Worm (Caenorhabditis elegans): ENCODE results near the gene F54D12.2.

Gene F54D12.2

DNA sequence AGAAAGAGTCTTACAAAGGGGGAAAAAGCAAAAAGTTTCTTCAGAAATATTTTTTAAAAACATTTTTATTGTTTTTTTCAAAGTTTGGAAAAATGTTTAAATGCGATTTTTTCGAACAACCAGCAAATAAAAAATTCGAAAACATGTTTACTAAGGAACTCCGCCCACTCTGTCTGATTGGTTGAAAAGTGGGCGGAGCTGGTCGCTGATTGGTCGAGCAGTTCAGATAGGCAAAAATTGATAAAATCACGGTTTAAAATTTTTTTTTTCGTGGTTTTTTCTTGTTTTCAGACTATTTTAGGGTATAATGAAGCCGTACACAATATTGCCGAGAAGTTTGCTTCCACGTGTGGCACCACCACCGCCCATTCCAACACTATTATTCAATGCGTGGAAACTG is 26.4 kb upstream of the F54D12.2 start:
- TF ChIP-seq cog-1 (tag; optimal IDR thresholded peaks at IDR 0.05) (no peak), tab-1 (GFP tag; IDR thresholded peaks at IDR 0.05) (no peak), ztf-29 (GFP tag; IDR thresholded peaks at IDR 0.05) (no peak), ztf-23 (GFP tag; IDR thresholded peaks at IDR 0.05) (no peak), med-1 (GFP tag; optimal IDR thresholded peaks at IDR 0.05; ENCODE audit: insufficient read depth) (no peak), klf-2 (GFP tag; conservative IDR thresholded peaks at IDR 0.05) (no peak), ref-1 (GFP tag; conservative IDR thresholded peaks at IDR 0.05) (no peak), T22C8.4 (GFP tag; IDR thresholded peaks at IDR 0.05) (no peak), flt-1 (GFP tag; IDR thresholded peaks at IDR 0.05) (no peak)

DNA sequence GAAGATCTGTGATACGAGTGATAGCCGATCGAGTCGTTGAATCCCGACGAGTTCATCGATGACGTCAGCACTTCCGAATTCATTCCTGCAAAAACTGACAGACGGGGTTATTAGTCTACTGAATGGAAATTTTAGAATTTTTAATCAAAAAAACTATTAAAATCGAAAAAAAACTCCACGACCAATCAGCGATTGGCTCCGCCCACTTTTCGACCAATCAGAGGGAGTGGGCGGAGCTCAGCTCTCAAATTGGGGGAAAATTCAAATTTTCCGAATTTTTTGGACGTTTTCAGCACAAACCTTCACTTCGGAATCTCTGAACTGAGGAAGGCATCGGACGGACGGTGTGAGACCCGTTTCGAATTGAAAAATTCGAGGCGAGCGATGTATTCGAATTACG is 25.5 kb upstream of the F54D12.2 start:
- no peak for TF ChIP-seq ztf-23 (GFP tag; IDR thresholded peaks at IDR 0.05)

DNA sequence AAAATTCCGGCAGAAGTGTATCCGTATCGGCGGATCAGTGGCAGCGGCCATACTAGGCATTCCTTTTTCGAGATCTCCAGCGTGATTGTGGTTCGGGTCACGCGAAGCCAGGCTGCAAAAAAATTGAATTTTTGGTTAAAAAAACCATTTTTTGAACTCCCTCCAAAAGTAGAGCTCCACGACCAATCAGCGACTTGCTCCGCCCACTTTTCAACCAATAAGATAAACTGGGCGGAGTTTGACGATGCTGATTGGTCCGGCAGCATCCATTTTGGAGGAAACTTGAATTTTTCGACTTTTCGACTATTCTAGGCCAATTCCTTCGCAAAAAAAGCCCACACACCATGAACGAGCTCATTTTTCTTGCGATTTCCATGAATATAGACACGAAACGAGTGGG is 24.0 kb upstream of the F54D12.2 start:
- TF ChIP-seq flt-1 (GFP tag; IDR thresholded peaks at IDR 0.05) (no peak), klf-2 (GFP tag; conservative IDR thresholded peaks at IDR 0.05) (no peak), ztf-23 (GFP tag; IDR thresholded peaks at IDR 0.05) (no peak), cog-1 (tag; optimal IDR thresholded peaks at IDR 0.05) (no peak), med-1 (GFP tag; optimal IDR thresholded peaks at IDR 0.05; ENCODE audit: insufficient read depth) (no peak), ztf-29 (GFP tag; IDR thresholded peaks at IDR 0.05) (no peak), ref-1 (GFP tag; conservative IDR thresholded peaks at IDR 0.05) (no peak), tab-1 (GFP tag; IDR thresholded peaks at IDR 0.05) (no peak), T22C8.4 (GFP tag; IDR thresholded peaks at IDR 0.05) (no peak)

DNA sequence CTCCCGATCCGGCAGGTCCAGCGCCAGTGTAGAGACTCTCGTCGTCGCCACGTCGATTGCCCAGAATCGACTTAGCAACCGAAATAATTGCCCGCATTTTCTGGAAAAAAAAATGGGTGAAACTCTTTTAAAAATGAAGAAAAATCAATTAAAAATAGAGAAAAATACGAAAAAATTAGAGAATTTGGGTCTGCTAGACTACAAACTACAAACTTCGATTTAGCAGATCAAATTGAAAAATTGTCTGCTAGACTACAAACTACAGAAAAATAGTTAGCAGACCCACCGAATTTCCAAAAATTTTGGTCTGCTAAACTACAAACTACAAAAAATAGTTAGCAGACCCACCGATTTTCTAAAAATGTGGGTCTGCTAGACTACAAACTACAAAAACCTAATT is 23.6 kb upstream of the F54D12.2 start, which contains the start of gene rog-1:
Gene rog-1, minus strand, starts transcription at position 101 of the 400 bp plus-strand sequence.
- TF ChIP-seq ztf-29 (GFP tag; IDR thresholded peaks at IDR 0.05) = no peak
- no peak for TF ChIP-seq flt-1 (GFP tag; IDR thresholded peaks at IDR 0.05)
- no peak for TF ChIP-seq ztf-23 (GFP tag; IDR thresholded peaks at IDR 0.05)
- no peak for TF ChIP-seq klf-2 (GFP tag; conservative IDR thresholded peaks at IDR 0.05)
- no peak for TF ChIP-seq ref-1 (GFP tag; conservative IDR thresholded peaks at IDR 0.05)
- no peak for TF ChIP-seq cog-1 (tag; optimal IDR thresholded peaks at IDR 0.05)
- no peak for TF ChIP-seq tab-1 (GFP tag; IDR thresholded peaks at IDR 0.05)
- TF ChIP-seq T22C8.4 (GFP tag; IDR thresholded peaks at IDR 0.05) = no peak
- TF ChIP-seq med-1 (GFP tag; optimal IDR thresholded peaks at IDR 0.05; ENCODE audit: insufficient read depth) = no peak

DNA sequence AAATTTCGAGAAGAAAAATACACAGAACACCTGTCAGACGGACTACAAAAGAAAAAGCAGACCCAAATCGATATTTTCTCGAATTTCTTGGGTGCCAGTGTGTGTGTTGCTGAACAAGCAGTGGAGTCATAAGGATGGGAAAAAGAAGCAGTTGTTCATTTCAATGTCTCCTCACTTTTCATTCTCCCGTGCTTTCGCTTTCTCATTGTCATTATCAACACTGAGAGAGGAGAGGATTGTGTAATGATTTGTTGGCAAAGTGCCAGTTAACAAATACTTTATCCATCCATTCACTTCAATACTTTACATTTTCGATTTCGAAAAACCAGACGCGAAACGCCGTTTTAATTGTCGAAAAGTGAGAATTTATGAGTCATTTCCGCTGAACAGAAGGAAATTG is 22.9 kb upstream of the F54D12.2 start:
- no peak for TF ChIP-seq ref-1 (GFP tag; conservative IDR thresholded peaks at IDR 0.05)
- no peak for TF ChIP-seq ztf-29 (GFP tag; IDR thresholded peaks at IDR 0.05)

DNA sequence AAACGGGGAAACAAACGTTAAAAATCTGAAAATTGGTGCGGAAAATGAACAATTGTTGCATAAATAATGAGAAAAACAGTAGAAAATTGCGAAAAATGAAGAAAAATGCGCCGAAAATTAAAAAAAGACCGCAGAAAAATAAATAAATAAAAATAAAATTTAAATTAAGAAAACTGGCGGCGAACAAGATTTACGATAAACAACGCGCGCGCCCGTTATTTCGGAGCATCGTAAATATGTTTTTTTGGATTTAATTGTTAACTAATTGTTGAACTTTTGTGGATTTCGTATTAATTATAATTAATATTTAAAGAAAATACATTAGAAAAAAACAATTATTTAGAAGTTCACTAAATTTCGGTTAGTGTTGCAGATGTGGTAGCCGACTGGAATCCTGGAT is 21.7 kb upstream of the F54D12.2 start:
- TF ChIP-seq med-1 (GFP tag; optimal IDR thresholded peaks at IDR 0.05; ENCODE audit: insufficient read depth) (no peak), ref-1 (GFP tag; conservative IDR thresholded peaks at IDR 0.05) (no peak), cog-1 (tag; optimal IDR thresholded peaks at IDR 0.05) (no peak), klf-2 (GFP tag; conservative IDR thresholded peaks at IDR 0.05) (no peak), ztf-23 (GFP tag; IDR thresholded peaks at IDR 0.05) (no peak), T22C8.4 (GFP tag; IDR thresholded peaks at IDR 0.05) (no peak), flt-1 (GFP tag; IDR thresholded peaks at IDR 0.05) (no peak), tab-1 (GFP tag; IDR thresholded peaks at IDR 0.05) (no peak), ztf-29 (GFP tag; IDR thresholded peaks at IDR 0.05) (no peak)

DNA sequence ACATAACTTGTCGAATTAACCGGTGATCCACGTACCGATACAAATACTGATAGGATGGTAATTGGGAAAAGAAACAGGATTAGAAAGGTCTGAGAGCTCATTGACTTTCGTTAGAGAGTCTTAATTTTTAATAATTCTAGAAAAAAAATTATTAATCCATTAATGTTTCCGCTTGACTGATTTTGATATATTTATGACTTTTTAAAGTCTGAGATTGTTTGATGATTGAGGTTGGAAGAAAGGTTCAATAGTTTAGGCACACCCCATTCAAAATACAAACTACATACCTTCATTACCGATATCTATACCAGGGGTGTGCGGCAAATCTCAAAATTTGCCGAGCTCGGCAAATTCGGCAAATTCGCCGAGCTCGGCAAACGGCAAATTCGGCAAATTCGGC is 20.2 kb upstream of the F54D12.2 start, which contains the start of gene F54D12.10:
Gene F54D12.10, minus strand, starts transcription at position 101 of the 400 bp plus-strand sequence.
- no peak for TF ChIP-seq T22C8.4 (GFP tag; IDR thresholded peaks at IDR 0.05)
- TF ChIP-seq tab-1 (GFP tag; IDR thresholded peaks at IDR 0.05) = no peak
- TF ChIP-seq cog-1 (tag; optimal IDR thresholded peaks at IDR 0.05) = no peak
- no peak for TF ChIP-seq klf-2 (GFP tag; conservative IDR thresholded peaks at IDR 0.05)
- no peak for TF ChIP-seq med-1 (GFP tag; optimal IDR thresholded peaks at IDR 0.05; ENCODE audit: insufficient read depth)
- no peak for TF ChIP-seq flt-1 (GFP tag; IDR thresholded peaks at IDR 0.05)
- TF ChIP-seq ztf-23 (GFP tag; IDR thresholded peaks at IDR 0.05) = no peak
- TF ChIP-seq ref-1 (GFP tag; conservative IDR thresholded peaks at IDR 0.05) = no peak
- TF ChIP-seq ztf-29 (GFP tag; IDR thresholded peaks at IDR 0.05) = no peak

DNA sequence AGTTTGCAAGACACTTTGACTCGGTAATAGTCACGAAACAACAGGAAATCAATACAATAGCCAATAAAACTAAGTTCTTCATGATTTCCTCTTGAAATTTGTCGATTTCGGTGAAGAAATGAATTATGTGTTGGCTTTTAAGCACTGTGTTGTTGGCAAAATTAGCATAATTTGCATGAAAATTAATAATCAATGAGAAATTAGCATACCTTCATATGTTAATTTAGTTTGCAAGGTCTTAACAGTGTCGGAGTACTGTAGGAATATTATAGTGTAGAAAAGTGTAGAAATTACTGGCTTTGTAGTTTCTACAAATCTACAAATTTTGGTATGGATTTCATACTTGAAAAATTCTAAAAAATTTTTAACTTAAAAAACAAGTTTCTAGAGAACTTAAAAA is 16.9 kb upstream of the F54D12.2 start, which contains the start of gene F54D12.9:
Gene F54D12.9, minus strand, starts transcription at position 101 of the 400 bp plus-strand sequence.
- TF ChIP-seq cog-1 (tag; optimal IDR thresholded peaks at IDR 0.05) = no peak
- TF ChIP-seq klf-2 (GFP tag; conservative IDR thresholded peaks at IDR 0.05) = no peak
- TF ChIP-seq flt-1 (GFP tag; IDR thresholded peaks at IDR 0.05) = no peak
- TF ChIP-seq ref-1 (GFP tag; conservative IDR thresholded peaks at IDR 0.05) = no peak
- TF ChIP-seq T22C8.4 (GFP tag; IDR thresholded peaks at IDR 0.05) = no peak
- TF ChIP-seq ztf-29 (GFP tag; IDR thresholded peaks at IDR 0.05) = no peak
- no peak for TF ChIP-seq tab-1 (GFP tag; IDR thresholded peaks at IDR 0.05)
- no peak for TF ChIP-seq ztf-23 (GFP tag; IDR thresholded peaks at IDR 0.05)
- no peak for TF ChIP-seq med-1 (GFP tag; optimal IDR thresholded peaks at IDR 0.05; ENCODE audit: insufficient read depth)

DNA sequence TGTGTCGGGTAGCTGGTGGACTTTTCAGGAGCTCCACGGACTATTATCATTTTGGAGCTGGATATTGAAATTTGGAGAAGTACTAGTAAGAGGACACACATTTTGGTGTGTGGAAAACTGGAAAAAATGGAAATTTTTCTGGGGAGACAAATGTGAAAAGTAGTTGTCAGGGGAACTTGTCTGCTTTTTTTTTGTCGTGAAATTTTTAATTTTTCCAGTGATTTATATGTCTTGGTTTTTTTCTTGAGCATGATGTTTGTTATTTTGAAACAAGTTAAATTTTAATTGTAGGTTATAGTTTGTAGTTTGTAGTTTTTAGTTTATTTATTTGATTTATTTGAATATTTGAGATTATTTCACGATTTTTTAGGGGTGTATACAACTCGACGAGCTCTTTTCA is 13.2 kb upstream of the F54D12.2 start, which contains the start of gene F54D12.7:
Gene F54D12.7, minus strand, starts transcription at position 101 of the 400 bp plus-strand sequence.
- TF ChIP-seq T22C8.4 (GFP tag; IDR thresholded peaks at IDR 0.05) (no peak), tab-1 (GFP tag; IDR thresholded peaks at IDR 0.05) (no peak), med-1 (GFP tag; optimal IDR thresholded peaks at IDR 0.05; ENCODE audit: insufficient read depth) (no peak), ztf-23 (GFP tag; IDR thresholded peaks at IDR 0.05) (no peak), flt-1 (GFP tag; IDR thresholded peaks at IDR 0.05) (no peak), ref-1 (GFP tag; conservative IDR thresholded peaks at IDR 0.05) (no peak), klf-2 (GFP tag; conservative IDR thresholded peaks at IDR 0.05) (no peak), cog-1 (tag; optimal IDR thresholded peaks at IDR 0.05) (no peak), ztf-29 (GFP tag; IDR thresholded peaks at IDR 0.05) (no peak)

DNA sequence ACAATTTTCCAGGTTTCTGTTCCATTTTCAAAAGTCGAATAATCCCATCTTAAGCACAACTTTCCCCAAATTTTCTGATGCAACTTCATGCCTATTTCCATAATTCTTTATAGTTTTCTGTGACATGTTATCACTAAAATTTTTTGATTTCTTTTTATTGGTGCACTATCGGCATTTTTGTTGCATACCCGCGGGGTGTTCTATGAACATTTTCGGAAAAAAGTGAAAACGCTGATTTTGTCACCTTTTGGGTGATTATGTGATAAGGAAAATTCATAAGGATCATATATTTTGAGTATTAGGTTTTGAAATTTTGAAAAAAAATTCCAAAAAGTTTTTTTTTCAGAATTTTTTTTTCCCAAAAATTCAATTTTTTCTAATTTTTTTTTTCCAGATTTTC is 12.0 kb upstream of the F54D12.2 start, which contains the start of gene aat-7:
Gene aat-7, plus strand, starts transcription at position 393 of the 400 bp plus-strand sequence.
- TF ChIP-seq klf-2 (GFP tag; conservative IDR thresholded peaks at IDR 0.05) = no peak
- no peak for TF ChIP-seq ztf-23 (GFP tag; IDR thresholded peaks at IDR 0.05)
- no peak for TF ChIP-seq flt-1 (GFP tag; IDR thresholded peaks at IDR 0.05)
- TF ChIP-seq tab-1 (GFP tag; IDR thresholded peaks at IDR 0.05) = no peak
- TF ChIP-seq cog-1 (tag; optimal IDR thresholded peaks at IDR 0.05) = no peak
- TF ChIP-seq ref-1 (GFP tag; conservative IDR thresholded peaks at IDR 0.05) = no peak
- no peak for TF ChIP-seq ztf-29 (GFP tag; IDR thresholded peaks at IDR 0.05)
- no peak for TF ChIP-seq T22C8.4 (GFP tag; IDR thresholded peaks at IDR 0.05)
- TF ChIP-seq med-1 (GFP tag; optimal IDR thresholded peaks at IDR 0.05; ENCODE audit: insufficient read depth) = no peak

Measured in whole organism, midembryonic.